Worm (Caenorhabditis elegans) whole organism, L3 larva: ENCODE results near the gene W07A12.4.

Experiments used
- ZK546.5 ChIP-seq: sonication (generic microtip); optimal IDR thresholded peaks from 2 replicates; lab custom pipeline; 2017; ENCODE audit warnings: missing biosample characterization, missing genetic modification characterization
- aly-2 ChIP-seq: fragments of 150-350 bp; optimal IDR thresholded peaks from 2 replicates; lab custom pipeline; 2014; ENCODE audit warnings: missing biosample characterization, missing genetic modification characterization
- ama-1 ChIP-seq: fragments of 150-350 bp; optimal IDR thresholded peaks from 2 replicates; lab custom pipeline; 2018
- ceh-28 ChIP-seq: fragments of 150-350 bp; optimal IDR thresholded peaks from 2 replicates; lab custom pipeline; 2014; ENCODE audit warnings: missing biosample characterization, missing genetic modification reagents, missing genetic modification characterization
- ceh-82 ChIP-seq: fragments of 150-350 bp; optimal IDR thresholded peaks from 2 replicates; lab custom pipeline; 2014; ENCODE audit warnings: missing biosample characterization, missing genetic modification characterization
- ceh-9 ChIP-seq: sonication (generic microtip); optimal IDR thresholded peaks from 2 replicates; lab custom pipeline; 2018; ENCODE audit warnings: missing biosample characterization, missing genetic modification characterization
- daf-12 ChIP-seq: fragments of 150-350 bp; optimal IDR thresholded peaks from 2 replicates; lab custom pipeline; 2014; ENCODE audit warnings: missing biosample characterization, missing genetic modification reagents, missing genetic modification characterization
- egl-27 ChIP-seq: sonication (generic microtip); optimal IDR thresholded peaks from 4 replicates; lab custom pipeline; 2017; ENCODE audit warnings: missing biosample characterization, missing genetic modification reagents, missing genetic modification characterization
- elt-1 ChIP-seq: fragments of 150-350 bp; optimal IDR thresholded peaks from 2 replicates; lab custom pipeline; 2014; ENCODE audit warnings: missing biosample characterization, missing genetic modification characterization
- elt-2 ChIP-seq: sonication (generic microtip); optimal IDR thresholded peaks from 2 replicates; lab custom pipeline; 2016; ENCODE audit warnings: missing genetic modification reagents, mild to moderate bottlenecking, missing genetic modification characterization, missing compliant biosample characterization
- elt-3 ChIP-seq, 3 experiments: fragments of 150-350 bp in 1 of 3; sonication (generic microtip) in 2 of 3; optimal IDR thresholded peaks; 2 replicates in 2 of 3; 4 replicates in 1 of 3; lab custom pipeline; 2014 to 2017; ENCODE audit warnings: missing biosample characterization in 3 of 3, missing genetic modification characterization in 3 of 3
- fkh-10 ChIP-seq: sonication (generic microtip); optimal IDR thresholded peaks from 2 replicates; lab custom pipeline; 2017; ENCODE audit warnings: missing biosample characterization, missing genetic modification reagents, missing genetic modification characterization
- fos-1 ChIP-seq: fragments of 150-350 bp; optimal IDR thresholded peaks from 2 replicates; lab custom pipeline; 2014; ENCODE audit warnings: missing biosample characterization, missing genetic modification characterization
- jun-1 ChIP-seq: fragments of 150-350 bp; optimal IDR thresholded peaks from 2 replicates; lab custom pipeline; 2014; ENCODE audit warnings: missing biosample characterization, missing genetic modification reagents, missing genetic modification characterization
- lin-15B ChIP-seq: fragments of 150-350 bp; optimal IDR thresholded peaks from 2 replicates; lab custom pipeline; 2014; ENCODE audit warnings: missing biosample characterization, missing genetic modification characterization
- lin-39 ChIP-seq: fragments of 150-350 bp; optimal IDR thresholded peaks from 2 replicates; lab custom pipeline; 2018; ENCODE audit warnings: missing biosample characterization, missing genetic modification reagents, missing genetic modification characterization
- lsy-12 ChIP-seq: sonication (generic microtip); optimal IDR thresholded peaks from 2 replicates; lab custom pipeline; 2016; ENCODE audit warnings: mild to moderate bottlenecking, missing genetic modification characterization, missing compliant biosample characterization
- mdl-1 ChIP-seq: fragments of 150-350 bp; optimal IDR thresholded peaks from 2 replicates; lab custom pipeline; 2014; ENCODE audit warnings: missing biosample characterization, missing genetic modification characterization
- mml-1 ChIP-seq: fragments of 150-350 bp; sonication (generic microtip); optimal IDR thresholded peaks from 3 replicates; lab custom pipeline; 2014; ENCODE audit warnings: missing biosample characterization, missing genetic modification characterization
- nfya-1 ChIP-seq: sonication (generic microtip); optimal IDR thresholded peaks from 2 replicates; lab custom pipeline; 2017; ENCODE audit warnings: missing genetic modification characterization, mild to moderate bottlenecking, missing compliant biosample characterization, antibody characterized with exemption, moderate library complexity; ENCODE audit not compliant: insufficient read depth
- nhr-11 ChIP-seq: fragments of 150-350 bp; optimal IDR thresholded peaks from 2 replicates; lab custom pipeline; 2014; ENCODE audit warnings: missing biosample characterization, missing genetic modification characterization
- nhr-12 ChIP-seq: fragments of 150-350 bp; optimal IDR thresholded peaks from 2 replicates; lab custom pipeline; 2014; ENCODE audit warnings: missing biosample characterization, missing genetic modification characterization
- nhr-23 ChIP-seq: fragments of 150-350 bp; optimal IDR thresholded peaks from 2 replicates; lab custom pipeline; 2014; ENCODE audit warnings: missing biosample characterization, missing genetic modification reagents, missing genetic modification characterization
- nhr-237 ChIP-seq: fragments of 150-350 bp; optimal IDR thresholded peaks from 2 replicates; lab custom pipeline; 2014; ENCODE audit warnings: missing biosample characterization, missing genetic modification characterization
- nhr-25 ChIP-seq: sonication (generic microtip); optimal IDR thresholded peaks from 2 replicates; lab custom pipeline; 2017; ENCODE audit warnings: missing biosample characterization, missing genetic modification characterization
- nhr-43 ChIP-seq: sonication (generic microtip); optimal IDR thresholded peaks from 2 replicates; lab custom pipeline; 2016; ENCODE audit warnings: mild to moderate bottlenecking, missing genetic modification characterization, missing compliant biosample characterization; ENCODE audit not compliant: poor library complexity, severe bottlenecking
- nhr-77 ChIP-seq: fragments of 150-350 bp; optimal IDR thresholded peaks from 2 replicates; lab custom pipeline; 2014; ENCODE audit warnings: missing biosample characterization, missing genetic modification characterization
- pha-4 ChIP-seq: fragments of 150-350 bp; optimal IDR thresholded peaks from 2 replicates; lab custom pipeline; 2014; ENCODE audit warnings: missing biosample characterization, missing genetic modification reagents, missing genetic modification characterization
- pqm-1 ChIP-seq: fragments of 150-350 bp; optimal IDR thresholded peaks from 2 replicates; lab custom pipeline; 2017; ENCODE audit warnings: missing biosample characterization, missing genetic modification characterization, inconsistent platforms
- skn-1 ChIP-seq: fragments of 150-350 bp; optimal IDR thresholded peaks from 2 replicates; lab custom pipeline; 2014; ENCODE audit warnings: missing biosample characterization, missing genetic modification characterization
- tbx-2 ChIP-seq: sonication (generic microtip); optimal IDR thresholded peaks from 2 replicates; lab custom pipeline; 2016; ENCODE audit warnings: mild to moderate bottlenecking, missing genetic modification characterization, missing compliant biosample characterization
- unc-39 ChIP-seq: sonication (generic microtip); optimal IDR thresholded peaks from 4 replicates; lab custom pipeline; 2017; ENCODE audit warnings: missing biosample characterization, missing genetic modification characterization
- zag-1 ChIP-seq: fragments of 150-350 bp; optimal IDR thresholded peaks from 2 replicates; lab custom pipeline; 2014; ENCODE audit warnings: missing biosample characterization, missing genetic modification characterization
- ztf-11 ChIP-seq: fragments of 150-350 bp; optimal IDR thresholded peaks from 2 replicates; lab custom pipeline; 2014; ENCODE audit warnings: missing biosample characterization, missing genetic modification characterization

The W07A12.4 gene

DNA sequence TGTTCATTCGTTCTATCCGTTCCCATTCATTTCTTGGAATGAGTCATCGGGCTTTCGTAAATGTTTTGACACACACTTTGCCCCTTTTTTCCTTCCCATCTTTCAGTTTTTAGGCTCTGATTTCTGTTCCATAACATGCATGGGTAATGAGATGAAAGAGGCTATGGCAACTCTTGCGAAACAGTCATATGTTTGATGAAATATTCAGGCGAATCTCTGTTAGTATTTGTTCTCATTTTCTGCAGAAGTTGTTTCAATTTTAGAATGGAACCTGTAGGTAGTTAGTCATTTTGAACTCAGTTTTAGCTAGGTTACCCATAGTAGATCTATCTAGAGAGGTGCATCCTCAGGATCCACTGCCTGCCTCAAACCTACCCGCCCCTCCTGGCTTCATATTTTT, 31.1 kb upstream of the W07A12.4 start:
- no peak for TF ChIP-seq jun-1 (tag; lab: Kevin White, UChicago)
- TF ChIP-seq, all 47 proteins: peak for 0

DNA sequence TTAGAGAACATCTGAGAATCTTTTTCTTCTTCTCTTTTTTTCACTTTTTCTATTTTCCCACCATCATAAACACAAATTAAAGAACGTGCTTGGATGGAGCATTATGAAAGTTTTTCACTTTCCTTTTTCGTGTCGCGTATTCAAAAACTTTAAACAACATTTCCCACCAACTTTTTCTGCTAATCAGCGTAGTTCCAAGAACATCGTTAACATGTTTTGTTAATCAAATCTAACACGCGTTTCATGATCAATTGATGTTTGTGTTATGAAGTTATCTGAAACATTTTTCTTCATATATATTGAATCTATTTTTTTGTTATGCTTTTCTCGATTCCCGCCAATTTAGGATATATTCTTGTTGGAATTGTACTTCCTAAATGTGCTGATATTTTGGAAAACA, 30.4 kb upstream of the W07A12.4 start:
- TF ChIP-seq ztf-11 (tag; lab: Kevin White, UChicago) (no peak), nhr-11 (peak; percentile 67)

DNA sequence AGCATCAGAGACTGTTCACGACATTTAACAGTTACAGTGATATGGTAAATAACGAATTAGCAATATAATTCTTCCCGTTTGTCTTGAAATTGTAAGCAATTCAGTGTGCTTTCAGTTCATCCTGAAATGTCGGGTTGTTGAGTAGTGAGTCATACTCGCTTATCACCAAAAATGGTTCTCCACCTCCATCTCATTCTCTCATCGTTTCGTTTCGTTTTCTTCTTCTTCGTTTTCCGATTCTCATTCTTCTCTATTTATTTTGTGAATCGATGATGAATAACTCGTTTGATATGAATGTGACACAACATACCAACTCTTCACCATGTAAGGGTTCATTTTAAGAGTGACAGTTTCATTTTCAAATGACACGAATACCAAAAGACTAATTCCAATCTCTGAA, 29.7 kb upstream of the W07A12.4 start:
- TF ChIP-seq elt-2 (tag; lab: Kevin White, UChicago), result peak; percentile 65
- no peak for TF ChIP-seq unc-39
- peak; percentile 36 for TF ChIP-seq skn-1
- TF ChIP-seq pha-4, result peak; percentile 20
- TF ChIP-seq pqm-1 (tag; lab: Kevin White, UChicago), result peak; percentile 61

DNA sequence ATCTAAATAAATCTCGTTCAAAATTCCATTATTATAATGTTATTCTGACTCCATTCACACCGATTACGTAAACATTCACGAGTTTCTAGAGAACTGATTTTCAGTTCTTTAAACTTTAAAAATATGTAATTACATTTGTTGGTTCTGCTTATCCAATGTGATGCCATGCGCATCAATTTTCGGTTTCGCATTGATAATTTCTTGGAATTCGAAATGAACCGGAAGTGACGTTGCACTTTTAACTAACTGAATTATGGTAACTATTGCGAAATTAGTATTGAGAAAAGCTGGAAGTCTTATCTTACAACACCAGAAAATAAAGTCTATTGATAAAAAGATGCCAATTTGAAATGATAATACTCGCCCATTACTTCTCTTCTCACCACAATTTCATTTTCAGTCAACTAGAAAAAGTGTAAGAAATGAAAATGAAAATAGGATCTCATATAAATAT, 28.2 kb upstream of the W07A12.4 start:
- peak; percentile 50 for TF ChIP-seq pqm-1 (tag; lab: Kevin White, UChicago)
- no peak for TF ChIP-seq aly-2 (tag; lab: Kevin White, UChicago)
- TF ChIP-seq nhr-11, result peak; percentile 72
- no peak for TF ChIP-seq nhr-43 (tag; lab: Kevin White, UChicago)
- TF ChIP-seq elt-2 (tag; lab: Kevin White, UChicago), result peak; percentile 78
- TF ChIP-seq fkh-10 (GFP tag; lab: Kevin White, UChicago), result no peak
- TF ChIP-seq tbx-2 (tag; lab: Kevin White, UChicago), result peak; percentile 2
- no peak for TF ChIP-seq elt-1 (tag; lab: Kevin White, UChicago)
- peak; percentile 35 for TF ChIP-seq pha-4
- TF ChIP-seq zag-1 (tag; lab: Kevin White, UChicago), result no peak
- no peak for TF ChIP-seq lin-39

DNA sequence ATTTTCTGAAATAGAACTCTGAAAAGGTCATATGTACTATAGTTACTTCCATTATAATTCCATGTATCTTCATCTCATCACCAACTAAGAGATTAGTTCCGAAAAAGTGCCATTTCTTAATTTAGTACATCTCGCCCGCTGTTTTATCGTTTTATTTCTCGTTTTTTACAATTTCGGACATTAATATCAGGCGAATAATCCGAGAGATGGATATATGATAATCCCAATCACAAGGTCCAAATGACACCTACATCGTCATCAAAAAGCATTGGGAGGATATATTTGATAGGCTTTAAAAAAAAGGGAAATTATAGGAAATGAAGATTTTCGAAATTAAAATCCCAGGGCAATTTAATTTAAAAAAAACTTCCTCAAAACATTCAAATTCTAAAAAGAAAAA, 25.7 kb upstream of the W07A12.4 start:
- TF ChIP-seq mdl-1 (no peak), ceh-9 (no peak)

DNA sequence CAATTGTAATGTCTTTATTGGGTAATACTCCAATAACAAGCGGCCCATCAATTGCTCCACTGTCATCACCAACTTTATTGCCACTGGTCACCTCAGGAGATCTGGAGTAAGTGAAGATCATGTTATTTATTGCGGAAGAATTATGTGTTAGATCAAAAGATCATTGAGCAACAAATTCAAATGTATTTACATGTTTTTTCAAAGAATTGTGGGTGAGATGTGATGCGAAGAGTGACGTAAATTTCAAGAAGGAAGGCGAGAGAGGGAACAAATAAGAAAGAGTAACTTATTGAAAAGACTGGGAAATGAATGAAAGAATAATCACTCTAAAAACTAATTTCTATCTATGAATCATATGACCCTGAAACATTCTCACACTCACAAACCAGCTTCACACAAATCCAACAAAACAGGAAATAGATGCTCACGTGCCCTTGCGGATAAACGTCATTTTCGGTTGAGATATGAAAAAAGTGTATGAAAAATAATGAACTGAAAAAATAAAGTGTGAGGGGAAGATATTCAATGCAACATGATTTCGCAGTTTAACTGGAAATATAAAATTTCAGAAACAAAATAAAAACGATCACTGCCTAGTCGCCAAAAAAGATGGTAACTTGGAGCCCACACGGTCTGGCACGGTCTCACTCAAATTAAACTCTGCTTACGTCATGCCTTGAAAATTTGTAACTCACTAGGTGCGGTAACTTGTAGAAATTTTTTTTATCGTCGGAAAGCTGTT, 25.1 kb upstream of the W07A12.4 start:
- TF ChIP-seq nfya-1 (tag; lab: Kevin White, UChicago) (peak; percentile 12), mml-1 (tag; lab: Kevin White, UChicago) (no peak), lin-15B (tag; lab: Kevin White, UChicago) (no peak)

DNA sequence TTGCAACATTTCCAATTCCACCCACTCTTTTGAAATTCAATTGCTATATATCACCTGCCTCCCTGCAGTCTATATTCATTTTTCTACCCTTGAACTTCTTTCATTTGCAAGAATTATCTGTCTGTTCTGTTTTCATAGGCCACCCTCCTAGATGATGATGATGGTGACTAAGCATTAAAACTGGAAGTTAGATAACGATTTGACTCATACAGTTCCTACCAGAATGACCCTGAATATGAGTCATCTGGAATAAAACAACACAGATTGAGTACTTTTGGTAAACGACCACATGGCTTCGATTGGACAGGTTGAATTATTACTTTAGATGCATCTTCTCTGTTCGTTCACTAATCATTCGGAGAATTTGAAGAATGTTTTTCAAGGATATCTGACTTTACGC, 21.7 kb upstream of the W07A12.4 start:
- TF ChIP-seq elt-1 (tag; lab: Kevin White, UChicago) (no peak), nhr-12 (tag; lab: Kevin White, UChicago) (no peak), ceh-28 (tag; lab: Kevin White, UChicago) (no peak), nhr-237 (no peak), skn-1 (no peak), nhr-77 (no peak), daf-12 (tag; lab: Kevin White, UChicago) (no peak), aly-2 (tag; lab: Kevin White, UChicago) (no peak), unc-39 (no peak), mml-1 (tag; lab: Kevin White, UChicago) (no peak), nhr-23 (peak; percentile 37), ceh-82 (tag; lab: Kevin White, UChicago) (no peak), jun-1 (tag; lab: Kevin White, UChicago) (no peak), nhr-25 (tag; lab: Kevin White, UChicago) (peak; percentile 31), ama-1 (lab: Kevin White, UChicago) (no peak), elt-3 (tag; optimal IDR thresholded peaks at IDR 0.05; lab: Kevin White, UChicago) (no peak), nhr-43 (tag; lab: Kevin White, UChicago) (no peak), ceh-9 (no peak), pqm-1 (tag; lab: Kevin White, UChicago) (peak; percentile 1), ZK546.5 (tag; lab: Kevin White, UChicago) (no peak), fkh-10 (GFP tag; lab: Kevin White, UChicago) (no peak), lsy-12 (tag; lab: Kevin White, UChicago) (no peak), egl-27 (tag; lab: Kevin White, UChicago) (no peak), fos-1 (tag; lab: Kevin White, UChicago) (no peak)
